Worm (Caenorhabditis elegans) whole organism, L4/young adult: ENCODE measurements around the gene sax-2.

Experiments
- W03F9.2 ChIP-seq: fragments of 150-350 bp; optimal IDR thresholded peaks from 2 replicates; lab custom pipeline; 2014; ENCODE audit warnings: missing biosample characterization, missing genetic modification characterization
- dao-5 ChIP-seq: sonication (generic microtip); optimal IDR thresholded peaks from 2 replicates; lab custom pipeline; 2016; ENCODE audit warnings: missing genotype, missing genetic modification characterization, moderate library complexity, missing compliant biosample characterization
- him-1 ChIP-seq: sonication (generic microtip); optimal IDR thresholded peaks from 2 replicates; lab custom pipeline; 2016; ENCODE audit warnings: missing genotype, missing genetic modification reagents, missing genetic modification characterization, missing compliant biosample characterization

Gene sax-2

DNA sequence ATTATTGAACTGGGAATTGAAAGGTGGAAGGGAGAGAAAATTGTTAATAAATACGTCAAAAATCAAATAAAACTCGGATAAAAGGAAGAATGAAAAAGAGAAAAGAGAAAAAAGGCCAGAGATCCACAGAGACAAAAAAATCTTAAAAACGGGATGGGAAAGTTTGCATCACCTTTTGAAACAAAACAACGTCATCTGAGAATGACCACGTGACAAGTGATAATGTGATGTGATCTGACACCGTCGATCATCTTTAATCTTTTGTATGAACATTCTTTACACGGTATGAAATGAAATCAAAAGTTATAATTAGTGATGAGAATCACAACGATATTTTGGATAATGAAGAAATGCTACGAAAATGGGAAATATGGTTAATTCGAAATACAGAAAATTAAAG is 56.2 kb downstream of the sax-2 start:
- TF ChIP-seq W03F9.2 (tag; lab: Kevin White, UChicago) = no peak
- TF ChIP-seq him-1 (tag; lab: Kevin White, UChicago) = no peak
- no peak for TF ChIP-seq dao-5

DNA sequence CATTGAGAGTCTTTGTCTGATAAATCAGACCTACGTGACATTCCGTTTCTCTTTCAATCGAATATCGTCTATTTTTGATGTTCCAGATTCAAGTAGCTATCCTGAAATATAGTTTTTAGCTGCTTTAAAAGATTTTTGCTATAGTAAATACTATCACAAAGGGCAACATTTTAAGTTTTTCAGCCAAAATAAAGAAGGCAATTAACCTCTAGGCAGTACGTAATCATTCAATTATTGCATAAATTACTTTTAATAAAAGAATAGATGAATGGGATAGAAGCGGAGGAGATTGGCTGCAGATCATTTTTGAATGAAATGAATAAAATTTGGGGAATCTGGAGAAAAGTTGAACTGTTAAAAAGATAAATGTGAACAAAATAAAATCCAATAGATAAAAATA is 60.2 kb downstream of the sax-2 start, which contains the start of gene ulp-1:
ulp-1 (minus strand) TSS at position 101 of the 400 bp plus-strand sequence.
- TF ChIP-seq him-1 (tag; lab: Kevin White, UChicago) = no peak
- no peak for TF ChIP-seq W03F9.2 (tag; lab: Kevin White, UChicago)
- TF ChIP-seq dao-5 = no peak

DNA sequence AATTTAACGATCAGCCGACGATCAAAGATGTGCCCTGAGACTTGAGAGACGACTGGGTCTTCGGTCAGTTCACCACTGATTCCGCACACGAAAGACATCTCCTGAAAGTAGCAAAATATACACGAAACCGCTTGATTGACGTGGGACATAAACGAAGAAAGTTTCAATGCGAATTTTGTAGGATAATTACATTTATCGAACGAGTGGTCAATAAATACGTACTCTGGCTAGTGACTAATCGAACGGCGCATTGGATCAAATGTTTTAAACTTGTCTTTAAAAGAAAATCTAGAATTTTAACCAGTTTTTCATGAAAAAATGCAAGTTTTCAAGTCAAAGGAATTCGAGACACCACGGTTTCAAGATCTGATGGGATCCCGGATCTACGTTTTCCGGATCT is 62.4 kb downstream of the sax-2 start, which contains the start of gene prp-19:
prp-19 (minus strand) TSS at position 101 of the 400 bp plus-strand sequence.
- TF ChIP-seq W03F9.2 (tag; lab: Kevin White, UChicago) = no peak
- no peak for TF ChIP-seq him-1 (tag; lab: Kevin White, UChicago)
- TF ChIP-seq dao-5 = no peak

DNA sequence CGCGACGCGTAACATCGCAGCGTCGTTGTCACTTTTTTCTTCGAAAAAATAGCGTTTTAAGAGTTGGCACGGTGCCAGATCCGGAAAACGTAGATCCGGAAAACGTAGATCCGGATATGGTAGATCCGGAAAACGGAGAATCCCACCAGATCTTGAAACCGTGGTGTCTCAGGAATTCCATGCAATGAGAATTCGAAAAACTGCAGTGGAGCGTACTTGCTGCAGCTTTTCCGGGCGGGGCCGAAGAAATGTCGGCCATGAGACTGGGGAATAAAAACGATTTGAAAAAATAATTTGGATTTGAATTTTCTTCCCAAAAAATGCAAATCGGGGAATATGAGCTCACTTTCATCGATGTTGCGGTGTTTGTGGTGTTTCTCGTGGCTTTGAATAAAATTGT is 63.0 kb downstream of the sax-2 start, which contains the start of gene K10D2.5:
K10D2.5 (plus strand) TSS at position 251 of the 400 bp plus-strand sequence.
- TF ChIP-seq him-1 (tag; lab: Kevin White, UChicago) (peak; percentile 86), dao-5 (no peak), W03F9.2 (tag; lab: Kevin White, UChicago) (peak; percentile 89)

DNA sequence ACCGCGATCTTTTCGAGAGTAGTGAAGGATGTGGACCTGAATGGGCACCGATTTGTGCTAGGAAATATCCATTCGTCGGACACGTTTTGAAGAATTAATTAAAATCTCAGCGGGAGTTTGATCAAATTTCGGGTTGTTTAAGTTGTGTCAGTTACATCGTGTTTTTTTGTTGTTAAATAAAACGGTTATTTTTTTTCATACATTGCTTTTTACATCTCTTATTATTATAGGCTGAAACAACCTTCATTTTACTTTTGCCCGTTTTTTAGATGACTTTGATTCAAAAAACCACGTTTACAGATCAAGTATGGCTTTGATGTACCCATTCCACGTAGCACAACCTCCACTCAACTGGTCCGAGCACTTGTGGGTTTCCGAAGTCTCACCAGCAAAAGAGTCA is 63.6 kb downstream of the sax-2 start, which contains the start of gene emb-1:
emb-1 (plus strand) TSS at position 301 of the 400 bp plus-strand sequence.
- TF ChIP-seq W03F9.2 (tag; lab: Kevin White, UChicago) = no peak
- no peak for TF ChIP-seq him-1 (tag; lab: Kevin White, UChicago)
- TF ChIP-seq dao-5 = no peak

DNA sequence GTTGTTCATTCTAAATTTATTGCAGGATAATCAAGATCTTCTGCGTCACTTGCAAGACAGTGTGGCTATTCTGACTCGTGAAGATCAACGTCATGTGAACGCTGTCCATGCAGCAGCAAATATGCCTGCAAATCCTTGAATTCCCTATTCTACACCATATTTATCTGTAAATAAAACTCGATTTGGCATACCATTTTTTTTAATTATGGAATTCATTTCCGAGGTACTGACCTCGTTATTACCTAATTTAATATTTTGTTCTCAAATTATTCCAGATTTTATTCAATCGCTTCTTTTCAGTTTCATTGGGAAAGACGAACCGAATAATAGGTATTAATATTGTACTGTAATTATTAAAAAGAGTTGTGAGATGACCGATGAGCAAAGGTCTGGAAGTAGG is 64.1 kb downstream of the sax-2 start, which contains the start of gene cid-1:
cid-1 (plus strand) TSS at position 301 of the 400 bp plus-strand sequence.
- no peak for TF ChIP-seq dao-5
- TF ChIP-seq W03F9.2 (tag; lab: Kevin White, UChicago) = no peak

DNA sequence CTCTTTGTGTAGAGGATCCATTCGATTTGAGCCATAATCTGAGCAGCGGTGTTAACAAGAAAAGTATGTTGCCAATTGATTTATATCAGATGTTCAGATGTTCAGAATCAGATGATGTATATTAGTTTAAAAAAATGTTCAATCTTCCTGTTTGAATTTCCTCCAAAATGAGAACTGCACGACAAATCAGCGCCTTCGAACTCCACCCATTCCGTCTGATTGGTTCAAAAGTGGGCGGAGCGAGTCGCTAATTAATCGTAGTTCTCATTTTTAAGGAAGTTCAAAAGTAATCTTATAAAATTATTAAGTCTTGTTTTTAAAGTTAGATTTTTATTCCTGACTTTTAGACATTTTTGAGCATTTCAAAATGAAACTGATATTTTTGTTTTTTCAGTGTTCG is 69.7 kb downstream of the sax-2 start:
- TF ChIP-seq W03F9.2 (tag; lab: Kevin White, UChicago) (no peak), him-1 (tag; lab: Kevin White, UChicago) (no peak), dao-5 (no peak)
